Worm (Caenorhabditis elegans) whole organism, early embryonic: ENCODE measurements around the gene ceh-28.

Experiments used
- B0310.2 ChIP-seq: sonication (generic microtip); optimal IDR thresholded peaks from 2 replicates; lab custom pipeline; 2016; ENCODE audit warnings: mild to moderate bottlenecking, missing genetic modification characterization, missing compliant biosample characterization
- F13C5.2 ChIP-seq: sonication (generic microtip); optimal IDR thresholded peaks from 2 replicates; lab custom pipeline; 2017; ENCODE audit warnings: mild to moderate bottlenecking, missing genetic modification characterization, inconsistent platforms, missing compliant biosample characterization
- aly-1 ChIP-seq: sonication (generic microtip); optimal IDR thresholded peaks from 2 replicates; lab custom pipeline; 2016; ENCODE audit warnings: missing genetic modification characterization, missing compliant biosample characterization
- ama-1 ChIP-seq: fragments of 150-350 bp; optimal IDR thresholded peaks from 2 replicates; lab custom pipeline; 2014
- ceh-13 ChIP-seq: fragments of 200-800 bp; sonication (Bioruptor generic); optimal IDR thresholded peaks from 2 replicates; lab custom pipeline; 2018; ENCODE audit warnings: mild to moderate bottlenecking, missing genetic modification characterization, missing compliant biosample characterization
- ceh-36 ChIP-seq: sonication (generic microtip); optimal IDR thresholded peaks from 2 replicates; lab custom pipeline; 2016; ENCODE audit warnings: missing genetic modification characterization, inconsistent platforms, missing compliant biosample characterization
- ets-7 ChIP-seq: sonication (generic microtip); optimal IDR thresholded peaks from 2 replicates; lab custom pipeline; 2016; ENCODE audit warnings: missing genotype, missing genetic modification characterization, missing compliant biosample characterization
- flt-1 ChIP-seq: fragments of 200-800 bp; sonication (Bioruptor generic); IDR thresholded peaks from 2 replicates; pipeline ENCODE4 v1.3.6; 2022; ENCODE audit warnings: missing genetic modification characterization, missing compliant biosample characterization
- hmbx-1 ChIP-seq: sonication (generic microtip); optimal IDR thresholded peaks from 2 replicates; lab custom pipeline; 2016; ENCODE audit warnings: mild to moderate bottlenecking, missing genetic modification characterization, missing compliant biosample characterization
- hmg-4 ChIP-seq: fragments of 200-800 bp; sonication (Bioruptor generic); optimal IDR thresholded peaks from 2 replicates; lab custom pipeline; 2018; ENCODE audit warnings: mild to moderate bottlenecking, missing genetic modification characterization, missing compliant biosample characterization
- hnd-1 ChIP-seq: sonication (generic microtip); optimal IDR thresholded peaks from 2 replicates; lab custom pipeline; 2016; ENCODE audit warnings: missing genetic modification characterization, missing compliant biosample characterization
- pes-1 ChIP-seq: fragments of 200-800 bp; sonication (Bioruptor generic); IDR thresholded peaks from 2 replicates; pipeline ENCODE4 v1.3.6; 2022; ENCODE audit warnings: missing genetic modification reagents, missing genetic modification characterization, missing compliant biosample characterization
- scrt-1 ChIP-seq: fragments of 200-800 bp; sonication (Bioruptor generic); IDR thresholded peaks from 2 replicates; pipeline ENCODE4 v1.3.6; 2022; ENCODE audit warnings: missing genetic modification characterization, missing compliant biosample characterization
- sea-1 ChIP-seq: fragments of 200-800 bp; sonication (Bioruptor generic); conservative IDR thresholded peaks from 2 replicates; pipeline ENCODE4 v1.3.6; 2022; ENCODE audit warnings: missing genetic modification characterization, missing compliant biosample characterization
- tbx-11 ChIP-seq: fragments of 200-800 bp; sonication (Bioruptor generic); IDR thresholded peaks from 2 replicates; pipeline ENCODE4 v1.3.6; 2022; ENCODE audit warnings: missing genetic modification characterization, missing compliant biosample characterization
- tbx-37 ChIP-seq: fragments of 200-800 bp; sonication (Bioruptor generic); conservative IDR thresholded peaks from 2 replicates; pipeline ENCODE4 v1.3.6; 2022; ENCODE audit warnings: missing genetic modification reagents, missing genetic modification characterization, missing compliant biosample characterization
- tra-4 ChIP-seq: sonication (generic microtip); optimal IDR thresholded peaks from 2 replicates; lab custom pipeline; 2017; ENCODE audit warnings: missing genetic modification characterization, missing compliant biosample characterization

ceh-28 gene

ce11 chrX:13102838-13103237 lies 28.4 kb downstream of the ceh-28 start:
- no peak for TF ChIP-seq ceh-13 (GFP tag; lab: Kevin White, UChicago)
- TF ChIP-seq tra-4 (tag; lab: Kevin White, UChicago): no peak
- TF ChIP-seq sea-1 (GFP tag; lab: Robert Waterston, UW): no peak

- peak; percentile 20 for TF ChIP-seq hmg-4
- TF ChIP-seq F13C5.2 (tag; lab: Kevin White, UChicago): peak; percentile 18
- TF ChIP-seq tbx-37 (GFP tag; lab: Robert Waterston, UW): peak; percentile 42; the same call in 1 of the 2 replicates
- no peak for TF ChIP-seq tbx-11 (GFP tag; lab: Robert Waterston, UW)
- TF ChIP-seq flt-1 (GFP tag; lab: Robert Waterston, UW): no peak
- no peak for TF ChIP-seq hnd-1
- no peak for TF ChIP-seq ets-7 (tag; lab: Kevin White, UChicago)
- TF ChIP-seq ceh-36 (tag; lab: Kevin White, UChicago): no peak
- no peak for TF ChIP-seq ama-1 (lab: Kevin White, UChicago)
Measured at ce11 chrX:13104966-13105365, 30.5 kb downstream of the ceh-28 start, which contains the start of gene F17H10.1. TSS of gene F17H10.1 (plus strand) at chrX:13105241.

ce11 chrX:13106177-13106761 lies 31.8 kb downstream of the ceh-28 start:
- TF ChIP-seq tbx-11 (GFP tag; lab: Robert Waterston, UW) (no peak), aly-1 (tag; lab: Kevin White, UChicago) (no peak), hmbx-1 (tag; lab: Kevin White, UChicago) (no peak), ceh-13 (GFP tag; lab: Kevin White, UChicago) (no peak), B0310.2 (no peak), tra-4 (tag; lab: Kevin White, UChicago) (no peak), pes-1 (no peak), flt-1 (GFP tag; lab: Robert Waterston, UW) (no peak), hmg-4 (no peak), F13C5.2 (tag; lab: Kevin White, UChicago) (no peak), sea-1 (GFP tag; lab: Robert Waterston, UW) (no peak), hnd-1 (no peak), tbx-37 (GFP tag; lab: Robert Waterston, UW) (no peak), ama-1 (lab: Kevin White, UChicago) (no peak), ceh-36 (tag; lab: Kevin White, UChicago) (no peak), ets-7 (tag; lab: Kevin White, UChicago) (no peak)

ce11 chrX:13108664-13109063 lies 34.2 kb downstream of the ceh-28 start:
- no peak for TF ChIP-seq flt-1 (GFP tag; lab: Robert Waterston, UW)
- no peak for TF ChIP-seq sea-1 (GFP tag; lab: Robert Waterston, UW)
- no peak for TF ChIP-seq ama-1 (lab: Kevin White, UChicago)
- TF ChIP-seq tbx-11 (GFP tag; lab: Robert Waterston, UW): no peak
- no peak for TF ChIP-seq ets-7 (tag; lab: Kevin White, UChicago)
- no peak for TF ChIP-seq pes-1

- TF ChIP-seq hmg-4 (no peak), hnd-1 (no peak), ceh-36 (tag; lab: Kevin White, UChicago) (no peak), hmbx-1 (tag; lab: Kevin White, UChicago) (no peak), ceh-13 (GFP tag; lab: Kevin White, UChicago) (no peak), scrt-1 (GFP tag; lab: Robert Waterston, UW) (no peak)
Measured at ce11 chrX:13110004-13110403, 35.5 kb downstream of the ceh-28 start.

- TF ChIP-seq tbx-37 (GFP tag; lab: Robert Waterston, UW) (no peak), tra-4 (tag; lab: Kevin White, UChicago) (no peak), hnd-1 (no peak), pes-1 (no peak), hmg-4 (no peak), tbx-11 (GFP tag; lab: Robert Waterston, UW) (no peak), scrt-1 (GFP tag; lab: Robert Waterston, UW) (no peak), ceh-36 (tag; lab: Kevin White, UChicago) (no peak), ets-7 (tag; lab: Kevin White, UChicago) (no peak), hmbx-1 (tag; lab: Kevin White, UChicago) (no peak), aly-1 (tag; lab: Kevin White, UChicago) (no peak), flt-1 (GFP tag; lab: Robert Waterston, UW) (no peak), sea-1 (GFP tag; lab: Robert Waterston, UW) (no peak), F13C5.2 (tag; lab: Kevin White, UChicago) (no peak), ceh-13 (GFP tag; lab: Kevin White, UChicago) (no peak), ama-1 (lab: Kevin White, UChicago) (no peak), B0310.2 (no peak)
Measured at ce11 chrX:13112664-13113063, 38.2 kb downstream of the ceh-28 start.

- no peak for TF ChIP-seq tbx-37 (GFP tag; lab: Robert Waterston, UW)
Measured at ce11 chrX:13113457-13113856, 39.0 kb downstream of the ceh-28 start, which contains the start of gene F17H10.2. TSS of gene F17H10.2 (plus strand) at chrX:13113772.

ce11 chrX:13115694-13116093 lies 41.2 kb downstream of the ceh-28 start:
- TF ChIP-seq scrt-1 (GFP tag; lab: Robert Waterston, UW) (no peak), hmbx-1 (tag; lab: Kevin White, UChicago) (no peak), pes-1 (no peak), tra-4 (tag; lab: Kevin White, UChicago) (no peak)
